Fruit fly (Drosophila melanogaster): ENCODE results near the gene dnk.

The dnk gene

dm6 chr3R:18985114-18985785 lies 4.5 kb downstream of the dnk start (continued):
- TF ChIP-seq sc (optimal IDR thresholded peaks at IDR 0.05): no peak
- no peak for TF ChIP-seq sc (GFP tag; optimal IDR thresholded peaks at IDR 0.05)
- TF ChIP-seq ro (GFP tag; IDR thresholded peaks at IDR 0.05): no peak
- TF ChIP-seq CG3838 (GFP tag; optimal IDR thresholded peaks at IDR 0.05): no peak
- TF ChIP-seq stwl (tag; optimal IDR thresholded peaks at IDR 0.05): no peak
- no peak for TF ChIP-seq pzg (GFP tag; optimal IDR thresholded peaks at IDR 0.05)
- no peak for TF ChIP-seq run (tag; optimal IDR thresholded peaks at IDR 0.05)
- TF ChIP-seq ranshi (GFP tag; IDR thresholded peaks at IDR 0.05): no peak
- no peak for TF ChIP-seq en (GFP tag; optimal IDR thresholded peaks at IDR 0.05)
- TF ChIP-seq CG14050 (GFP tag; IDR thresholded peaks at IDR 0.05): no peak
- no peak for TF ChIP-seq CG15696 (tag; optimal IDR thresholded peaks at IDR 0.05)
- no peak for TF ChIP-seq CTCF (GFP tag; optimal IDR thresholded peaks at IDR 0.05)
- no peak for TF ChIP-seq CG8765 (GFP tag; IDR thresholded peaks at IDR 0.05)
- TF ChIP-seq CG2199 (GFP tag; IDR thresholded peaks at IDR 0.05): no peak
- TF ChIP-seq Atf3 (GFP tag; optimal IDR thresholded peaks at IDR 0.05): no peak
- TF ChIP-seq CG11695 (GFP tag; IDR thresholded peaks at IDR 0.05): no peak
- TF ChIP-seq zf30C (GFP tag; optimal IDR thresholded peaks at IDR 0.05): no peak
- TF ChIP-seq cg (GFP tag; optimal IDR thresholded peaks at IDR 0.05): peak; percentile 6
- TF ChIP-seq CG15073 (GFP tag; optimal IDR thresholded peaks at IDR 0.05): no peak
- TF ChIP-seq CG31441 (GFP tag; IDR thresholded peaks at IDR 0.05): no peak
- TF ChIP-seq CG16779 (GFP tag; IDR thresholded peaks at IDR 0.05): no peak
- TF ChIP-seq CG12236 (GFP tag; optimal IDR thresholded peaks at IDR 0.05): no peak
- no peak for TF ChIP-seq oc (tag; optimal IDR thresholded peaks at IDR 0.05)
- no peak for TF ChIP-seq CG10274 (GFP tag; optimal IDR thresholded peaks at IDR 0.05)
- TF ChIP-seq al (GFP tag; IDR thresholded peaks at IDR 0.05): peak; percentile 69
- peak; percentile 7 for TF ChIP-seq CG1602 (GFP tag; optimal IDR thresholded peaks at IDR 0.05)
- TF ChIP-seq Hmr (GFP tag; optimal IDR thresholded peaks at IDR 0.05): peak; percentile 77
- TF ChIP-seq CG12391 (tag; optimal IDR thresholded peaks at IDR 0.05): peak; percentile 30
- no peak for TF ChIP-seq sqz (GFP tag; optimal IDR thresholded peaks at IDR 0.05)
- TF ChIP-seq CG6854 (GFP tag; optimal IDR thresholded peaks at IDR 0.05): peak; percentile 21
- no peak for TF ChIP-seq CG8089 (GFP tag; optimal IDR thresholded peaks at IDR 0.05)
- TF ChIP-seq dysf (GFP tag; IDR thresholded peaks at IDR 0.05): peak; percentile 63
- TF ChIP-seq C15 (GFP tag; IDR thresholded peaks at IDR 0.05): no peak
- no peak for TF ChIP-seq Poxn (GFP tag; IDR thresholded peaks at IDR 0.05)
- TF ChIP-seq CG9609 (GFP tag; optimal IDR thresholded peaks at IDR 0.05): no peak
- TF ChIP-seq Bgb (GFP tag; IDR thresholded peaks at IDR 0.05; ENCODE audit: partially characterized antibody): no peak
- TF ChIP-seq CG3281 (GFP tag; optimal IDR thresholded peaks at IDR 0.05): peak; percentile 78
- peak; percentile 22 for TF ChIP-seq CG10267 (tag; optimal IDR thresholded peaks at IDR 0.05)
- no peak for TF ChIP-seq Myb (GFP tag; optimal IDR thresholded peaks at IDR 0.05)
- TF ChIP-seq Sin3A (optimal IDR thresholded peaks at IDR 0.05): no peak
- no peak for TF ChIP-seq h (optimal IDR thresholded peaks at IDR 0.05)
- no peak for TF ChIP-seq bab2 (GFP tag; optimal IDR thresholded peaks at IDR 0.05)
- TF ChIP-seq klu (GFP tag; IDR thresholded peaks at IDR 0.05): peak; percentile 45; the same call in 1 of the 2 replicates
- no peak for TF ChIP-seq CG3407 (GFP tag; optimal IDR thresholded peaks at IDR 0.05)
- peak; percentile 71 for TF ChIP-seq grn (GFP tag; optimal IDR thresholded peaks at IDR 0.05)
- TF ChIP-seq Tbp (GFP tag; optimal IDR thresholded peaks at IDR 0.05): no peak
- no peak for TF ChIP-seq CG18011 (GFP tag; optimal IDR thresholded peaks at IDR 0.05)
- no peak for TF ChIP-seq MESR4 (GFP tag; optimal IDR thresholded peaks at IDR 0.05)
- no peak for TF ChIP-seq CG14014 (GFP tag; IDR thresholded peaks at IDR 0.05)
- TF ChIP-seq Sox100B (GFP tag; optimal IDR thresholded peaks at IDR 0.05): peak; percentile 40
- no peak for TF ChIP-seq CG6175 (GFP tag; IDR thresholded peaks at IDR 0.05)
- no peak for TF ChIP-seq kni (GFP tag; optimal IDR thresholded peaks at IDR 0.05)
- TF ChIP-seq CG14441 (GFP tag; IDR thresholded peaks at IDR 0.05): no peak

Data from whole organism, embryonic.